Worm (Caenorhabditis elegans): ENCODE data around the gene ent-2.

DNA sequence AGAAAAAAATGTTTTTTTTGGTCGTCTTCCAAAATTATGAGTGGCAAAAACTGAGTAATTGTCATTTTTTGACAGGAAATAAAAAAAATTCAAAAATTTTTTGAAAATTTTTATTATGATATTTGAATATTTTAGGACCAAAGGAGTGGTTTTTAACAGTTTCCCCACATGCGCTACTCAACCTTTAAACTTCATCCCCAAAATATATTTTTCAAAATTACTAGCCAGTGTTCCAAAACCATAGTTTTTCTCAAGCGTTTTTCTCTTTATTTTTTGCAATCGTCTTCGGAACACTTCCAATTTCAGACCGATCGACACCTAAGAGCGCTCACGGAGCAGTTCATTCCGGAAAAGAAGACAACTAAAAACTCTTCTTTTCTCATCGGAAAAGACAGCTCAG is 23.9 kb upstream of the ent-2 start, which contains the start of gene K09A9.6:
- TF ChIP-seq ZK546.5 (tag; optimal IDR thresholded peaks at IDR 0.05) (no peak), egl-27 (tag; optimal IDR thresholded peaks at IDR 0.05) (no peak), mdl-1 (tag; optimal IDR thresholded peaks at IDR 0.05) (no peak), snpc-4 (tag; optimal IDR thresholded peaks at IDR 0.05) (no peak), nhr-23 (tag; optimal IDR thresholded peaks at IDR 0.05) (no peak), zag-1 (tag; optimal IDR thresholded peaks at IDR 0.05) (no peak), nhr-77 (tag; optimal IDR thresholded peaks at IDR 0.05) (no peak), skn-1 (tag; optimal IDR thresholded peaks at IDR 0.05) (no peak), ceh-82 (tag; optimal IDR thresholded peaks at IDR 0.05) (no peak), aly-2 (tag; optimal IDR thresholded peaks at IDR 0.05) (no peak), ztf-11 (tag; optimal IDR thresholded peaks at IDR 0.05) (no peak), nhr-237 (tag; optimal IDR thresholded peaks at IDR 0.05) (no peak), nhr-6 (tag; optimal IDR thresholded peaks at IDR 0.05) (no peak), blmp-1 (tag; optimal IDR thresholded peaks at IDR 0.05; ENCODE audit: insufficient read depth) (no peak)
